Fruit fly (Drosophila melanogaster): ENCODE measurements around the gene crp.
A peak's percentile ranks its signal among the peaks of the same experiment; 100 is the strongest.

crp gene

DNA sequence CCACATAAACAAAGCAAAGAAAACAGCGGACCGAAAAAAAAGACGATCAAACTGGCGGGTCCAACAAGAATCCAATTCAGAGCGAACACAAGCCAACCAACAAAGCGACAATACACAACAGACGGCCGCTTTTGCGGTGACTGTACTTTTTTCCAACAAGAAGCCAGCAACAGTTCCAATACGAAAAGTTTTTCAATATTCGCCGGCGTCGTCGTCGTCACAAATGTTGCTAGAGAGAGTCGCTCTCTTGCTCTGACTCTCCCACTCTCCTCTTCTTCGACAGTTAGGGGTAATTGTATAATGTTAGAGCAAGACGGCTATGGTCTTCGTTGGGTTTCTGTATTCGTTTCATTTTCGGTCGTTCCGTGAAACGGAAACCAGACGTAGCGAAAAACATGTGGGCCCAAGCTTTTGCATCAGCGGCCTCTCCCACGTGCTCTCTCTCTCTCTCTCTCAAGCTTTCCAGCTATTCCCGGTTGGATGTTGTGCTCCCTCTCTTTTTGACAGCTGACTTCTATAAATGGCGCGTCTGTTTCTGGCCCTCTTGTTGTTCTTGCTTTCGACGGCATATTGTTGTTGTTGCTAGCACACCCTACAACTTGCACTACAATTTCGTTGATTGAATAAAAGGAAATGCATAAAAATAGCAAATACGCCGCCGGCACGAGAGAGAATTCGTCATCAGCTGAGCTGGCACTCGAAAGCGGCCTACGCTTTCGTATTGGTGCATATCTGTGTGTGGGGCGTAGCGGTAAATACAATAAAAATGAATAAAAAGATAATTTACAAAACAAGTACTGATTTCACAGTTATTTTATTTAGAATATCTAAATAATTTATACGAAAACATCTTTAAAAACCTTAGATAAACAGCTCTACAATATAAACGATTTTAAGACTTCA is 18.0 kb downstream of the crp start (continued):
- TF ChIP-seq pnt (GFP tag; optimal IDR thresholded peaks at IDR 0.05), result no peak
- peak; percentile 52 for TF ChIP-seq CG2202 (tag; optimal IDR thresholded peaks at IDR 0.05)
- TF ChIP-seq CG13296 (GFP tag; optimal IDR thresholded peaks at IDR 0.05), result peak; percentile 96
- TF ChIP-seq CG13123 (GFP tag; optimal IDR thresholded peaks at IDR 0.05), result no peak
- no peak for TF ChIP-seq CG7963 (GFP tag; IDR thresholded peaks at IDR 0.05; ENCODE audit: partially characterized antibody)
- peak; percentile 72 for TF ChIP-seq Fer2 (tag; optimal IDR thresholded peaks at IDR 0.05)
- TF ChIP-seq vfl (GFP tag; optimal IDR thresholded peaks at IDR 0.05), result no peak
- peak; percentile 26 for TF ChIP-seq CG9797 (GFP tag; optimal IDR thresholded peaks at IDR 0.05)
- no peak for TF ChIP-seq CG9876 (GFP tag; optimal IDR thresholded peaks at IDR 0.05)
- TF ChIP-seq CG13624 (GFP tag; optimal IDR thresholded peaks at IDR 0.05), result peak; percentile 80
- no peak for TF ChIP-seq CG34224 (GFP tag; IDR thresholded peaks at IDR 0.05; ENCODE audit: partially characterized antibody)
- peak; percentile 24 for TF ChIP-seq Dp (GFP tag; optimal IDR thresholded peaks at IDR 0.05)
- no peak for TF ChIP-seq ci (GFP tag; IDR thresholded peaks at IDR 0.05)
- TF ChIP-seq Jarid2 (GFP tag; optimal IDR thresholded peaks at IDR 0.05), result peak; percentile 76
- TF ChIP-seq dmrt11E (tag; optimal IDR thresholded peaks at IDR 0.05), result no peak
- TF ChIP-seq CG34376 (GFP tag; optimal IDR thresholded peaks at IDR 0.05), result peak; percentile 99
- TF ChIP-seq Usf (GFP tag; optimal IDR thresholded peaks at IDR 0.05), result no peak
- peak; percentile 66 for TF ChIP-seq CG8388 (GFP tag; optimal IDR thresholded peaks at IDR 0.05)
- TF ChIP-seq Dip2 (GFP tag; IDR thresholded peaks at IDR 0.05), result no peak
- TF ChIP-seq E2f1 (GFP tag; IDR thresholded peaks at IDR 0.05), result no peak
- TF ChIP-seq CG11247 (GFP tag; IDR thresholded peaks at IDR 0.05), result no peak
- TF ChIP-seq Ravus (GFP tag; IDR thresholded peaks at IDR 0.05), result no peak
- TF ChIP-seq jumu (GFP tag; optimal IDR thresholded peaks at IDR 0.05), result no peak
- TF ChIP-seq CG15073 (GFP tag; optimal IDR thresholded peaks at IDR 0.05), result no peak
- no peak for TF ChIP-seq CG9932 (GFP tag; IDR thresholded peaks at IDR 0.05)
- no peak for TF ChIP-seq HLH4C (GFP tag; IDR thresholded peaks at IDR 0.05; ENCODE audit: partially characterized antibody)
- TF ChIP-seq grn (GFP tag; optimal IDR thresholded peaks at IDR 0.05), result peak; percentile 38
- TF ChIP-seq ATbp (GFP tag; optimal IDR thresholded peaks at IDR 0.05), result peak; percentile 90
- TF ChIP-seq emc (GFP tag; optimal IDR thresholded peaks at IDR 0.05), result no peak
- TF ChIP-seq bowl (GFP tag; IDR thresholded peaks at IDR 0.05), result no peak
- TF ChIP-seq Sin3A (optimal IDR thresholded peaks at IDR 0.05), result no peak
- TF ChIP-seq HmgZ (tag; optimal IDR thresholded peaks at IDR 0.05), result peak; percentile 75
- TF ChIP-seq amos (GFP tag; IDR thresholded peaks at IDR 0.05; ENCODE audit: partially characterized antibody), result no peak
- TF ChIP-seq rib (GFP tag; IDR thresholded peaks at IDR 0.05), result no peak
- TF ChIP-seq CG6854 (GFP tag; optimal IDR thresholded peaks at IDR 0.05), result peak; percentile 96
- peak; percentile 99 for TF ChIP-seq dm (GFP tag; optimal IDR thresholded peaks at IDR 0.05)
- peak; percentile 92 for TF ChIP-seq CG12071 (GFP tag; optimal IDR thresholded peaks at IDR 0.05)
- peak; percentile 98 for TF ChIP-seq Ets97D (GFP tag; optimal IDR thresholded peaks at IDR 0.05)
- no peak for TF ChIP-seq Ets65A (GFP tag)
- no peak for TF ChIP-seq hbn (GFP tag; IDR thresholded peaks at IDR 0.05; ENCODE audit: partially characterized antibody)
- TF ChIP-seq CG9609 (GFP tag; optimal IDR thresholded peaks at IDR 0.05), result no peak
- TF ChIP-seq CG1832 (GFP tag; optimal IDR thresholded peaks at IDR 0.05), result peak; percentile 79
- peak; percentile 87 for TF ChIP-seq CG17385 (GFP tag; optimal IDR thresholded peaks at IDR 0.05)
- no peak for TF ChIP-seq crol (GFP tag; IDR thresholded peaks at IDR 0.05)
- TF ChIP-seq sim (GFP tag; IDR thresholded peaks at IDR 0.05), result no peak
- no peak for TF ChIP-seq phol (tag; optimal IDR thresholded peaks at IDR 0.05)
- TF ChIP-seq CG7357 (GFP tag; IDR thresholded peaks at IDR 0.05), result no peak
- TF ChIP-seq CG32772 (GFP tag; IDR thresholded peaks at IDR 0.05), result no peak
- TF ChIP-seq luna (GFP tag; optimal IDR thresholded peaks at IDR 0.05), result no peak
- no peak for TF ChIP-seq bab2 (GFP tag; optimal IDR thresholded peaks at IDR 0.05)

Measured in whole organism, embryonic.